Worm (Caenorhabditis elegans) whole organism, mixed stage, embryonic: ENCODE data around the gene C10A4.2.

Source experiments
- blmp-1 ChIP-seq: fragments of 150-350 bp; optimal IDR thresholded peaks from 2 replicates; lab custom pipeline; 2014; ENCODE audit warnings: missing biosample characterization, missing genetic modification characterization
- ceh-43 ChIP-seq: fragments of 200-800 bp; sonication (Bioruptor generic); optimal IDR thresholded peaks from 2 replicates; lab custom pipeline; 2018; ENCODE audit warnings: mild to moderate bottlenecking, missing genetic modification characterization, moderate library complexity, missing compliant biosample characterization
- ces-1 ChIP-seq: fragments of 150-350 bp; optimal IDR thresholded peaks from 2 replicates; lab custom pipeline; 2014; ENCODE audit warnings: missing biosample characterization, missing genetic modification reagents, missing genetic modification characterization
- lin-13 ChIP-seq: fragments of 150-350 bp; optimal IDR thresholded peaks from 2 replicates; lab custom pipeline; 2014; ENCODE audit warnings: missing biosample characterization, missing genetic modification characterization
- mep-1 ChIP-seq: fragments of 150-350 bp; optimal IDR thresholded peaks from 2 replicates; lab custom pipeline; 2017; ENCODE audit warnings: missing biosample characterization, missing genetic modification reagents, missing genetic modification characterization, inconsistent platforms
- nhr-12 ChIP-seq: fragments of 150-350 bp; optimal IDR thresholded peaks from 2 replicates; lab custom pipeline; 2014; ENCODE audit warnings: missing biosample characterization, missing genetic modification characterization
- nhr-28 ChIP-seq: fragments of 150-350 bp; optimal IDR thresholded peaks from 2 replicates; lab custom pipeline; 2014; ENCODE audit warnings: missing biosample characterization, missing genetic modification characterization
- snpc-4 ChIP-seq: fragments of 150-350 bp; optimal IDR thresholded peaks from 2 replicates; lab custom pipeline; 2014; ENCODE audit warnings: missing biosample characterization, missing genetic modification characterization
- unc-39 ChIP-seq: fragments of 150-350 bp; optimal IDR thresholded peaks from 2 replicates; lab custom pipeline; 2014; ENCODE audit warnings: missing biosample characterization, missing genetic modification characterization
- unc-62 ChIP-seq: fragments of 150-350 bp; optimal IDR thresholded peaks from 2 replicates; lab custom pipeline; 2014; ENCODE audit warnings: missing biosample characterization, missing genetic modification reagents, missing genetic modification characterization
- ztf-11 ChIP-seq: fragments of 150-350 bp; optimal IDR thresholded peaks from 2 replicates; lab custom pipeline; 2014; ENCODE audit warnings: missing biosample characterization, missing genetic modification characterization

- TF ChIP-seq unc-39 (tag; lab: Kevin White, UChicago) (no peak), ceh-43 (GFP tag; lab: Kevin White, UChicago) (no peak), snpc-4 (tag; lab: Kevin White, UChicago) (no peak), nhr-12 (tag; lab: Kevin White, UChicago) (no peak), unc-62 (GFP tag; lab: Kevin White, UChicago) (no peak), nhr-28 (tag; lab: Kevin White, UChicago) (no peak), ces-1 (no peak), blmp-1 (tag; lab: Kevin White, UChicago) (no peak), lin-13 (tag; lab: Kevin White, UChicago) (no peak), ztf-11 (tag; lab: Kevin White, UChicago) (no peak), mep-1 (tag; lab: Kevin White, UChicago) (no peak)
Observed at ce11 chrX:7436912-7437311, 26.9 kb downstream of the C10A4.2 start.
